Worm (Caenorhabditis elegans): ENCODE data around the gene F21D9.3.
"Not testable (repeated sequence)": the region's sequence is repeated elsewhere in the genome, so short reads cannot be mapped to it uniquely, and the experiment has no call there.

F21D9.3 gene

DNA sequence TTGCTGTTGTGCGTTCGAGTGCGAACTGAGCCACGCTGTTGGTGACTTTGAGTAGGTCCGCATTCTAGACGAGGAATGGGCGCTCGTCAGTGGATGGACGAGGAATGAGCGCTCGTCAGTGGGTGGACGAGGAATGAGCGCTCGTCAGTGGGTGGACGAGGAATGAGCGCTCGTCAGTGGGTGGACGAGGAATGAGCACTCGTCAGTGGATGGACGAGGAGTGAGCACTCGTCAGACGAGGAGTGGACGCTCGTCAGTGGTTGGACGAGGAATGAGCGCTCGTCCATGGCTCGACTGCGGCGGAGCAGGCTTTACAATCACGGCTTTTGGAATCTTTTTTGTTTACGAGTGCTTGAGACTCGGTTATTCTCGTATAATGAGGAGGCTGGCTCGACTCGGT, 20.9 kb upstream of the F21D9.3 start:
- TF ChIP-seq tlp-1 (tag; optimal IDR thresholded peaks at IDR 0.05) (no peak), hpl-2 (GFP tag; optimal IDR thresholded peaks at IDR 0.05) (no peak), sptf-1 (tag; optimal IDR thresholded peaks at IDR 0.05) (no peak), unc-130 (tag; optimal IDR thresholded peaks at IDR 0.05) (no peak), fkh-4 (tag; optimal IDR thresholded peaks at IDR 0.05; ENCODE audit: borderline replicate concordance) (no peak), F16B12.6 (tag; optimal IDR thresholded peaks at IDR 0.05) (no peak), hlh-4 (tag; optimal IDR thresholded peaks at IDR 0.05) (no peak), aly-2 (tag; optimal IDR thresholded peaks at IDR 0.05) (no peak), C16A3.4 (tag; optimal IDR thresholded peaks at IDR 0.05) (no peak), Y116A8C.19 (tag; optimal IDR thresholded peaks at IDR 0.05; ENCODE audit: borderline replicate concordance) (no peak), ztf-11 (tag; optimal IDR thresholded peaks at IDR 0.05) (no peak), sox-4 (tag; optimal IDR thresholded peaks at IDR 0.05) (no peak), isw-1 (GFP tag; IDR thresholded peaks at IDR 0.05) (no peak)

DNA sequence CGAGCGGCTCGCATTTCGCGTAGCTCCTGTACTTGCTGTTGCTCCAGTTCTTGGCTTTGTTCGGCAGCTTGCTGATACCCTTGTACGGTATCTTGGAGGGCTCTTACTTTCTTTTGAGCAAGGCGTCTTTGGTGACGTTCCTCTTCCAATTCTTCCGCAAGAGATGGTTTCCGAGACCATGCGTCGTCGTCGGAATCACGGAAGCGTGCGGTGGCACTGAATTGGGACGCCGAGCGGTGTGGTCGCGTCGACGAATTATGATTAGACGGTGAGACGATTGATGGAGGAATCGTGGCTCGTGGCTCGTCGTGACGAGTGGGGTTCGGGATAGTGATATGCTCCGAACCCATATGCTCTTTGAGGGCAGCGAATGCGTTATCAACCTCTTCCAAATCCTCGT, 18.8 kb upstream of the F21D9.3 start:
- TF ChIP-seq nhr-28 (tag; optimal IDR thresholded peaks at IDR 0.05) (no peak), efl-1 (optimal IDR thresholded peaks at IDR 0.05) (no peak), efl-1 (GFP tag; optimal IDR thresholded peaks at IDR 0.05 in 1 of 2) (no peak), hlh-4 (tag; optimal IDR thresholded peaks at IDR 0.05) (no peak), sup-37 (GFP tag; optimal IDR thresholded peaks at IDR 0.05) (no peak), lin-13 (GFP tag; optimal IDR thresholded peaks at IDR 0.05) (no peak), nhr-90 (tag; optimal IDR thresholded peaks at IDR 0.05; ENCODE audit: poor library complexity) (no peak)

- TF ChIP-seq C34B4.2 (tag; optimal IDR thresholded peaks at IDR 0.05); fkh-8 (tag; optimal IDR thresholded peaks at IDR 0.05); efl-1 (optimal IDR thresholded peaks at IDR 0.05); efl-1 (GFP tag; optimal IDR thresholded peaks at IDR 0.05 in 1 of 2): not testable (repeated sequence)
These were observed 6.6 kb upstream of the F21D9.3 start, which contains the start of gene F21D9.1 for ce11 chrV:19264148-19264547. F21D9.1 (plus strand) TSS chrV:19264448.

DNA sequence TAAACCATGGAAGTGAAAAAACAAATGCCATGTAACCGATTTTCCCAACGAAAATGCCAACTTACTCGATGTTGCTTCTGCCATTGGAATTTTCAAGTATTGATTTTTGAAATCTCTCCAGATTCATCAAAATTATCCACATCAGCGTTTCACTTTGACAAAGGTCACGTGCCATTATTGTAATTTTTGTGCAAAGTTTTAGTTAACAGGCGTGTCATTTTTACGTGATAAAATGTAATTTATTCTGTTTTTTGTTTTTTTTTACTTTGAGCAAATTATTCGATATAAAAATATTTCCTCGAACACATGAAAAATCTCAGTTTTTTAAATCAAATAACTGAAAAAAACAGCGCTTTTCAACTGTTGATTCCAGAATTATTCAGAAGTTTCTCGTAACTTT, 4.8 kb upstream of the F21D9.3 start, which contains the start of gene F21D9.2:
F21D9.2 (minus strand) TSS at position 101 of the 400 bp plus-strand sequence.
- TF ChIP-seq Y116A8C.19 (tag; optimal IDR thresholded peaks at IDR 0.05; ENCODE audit: borderline replicate concordance): no peak
- TF ChIP-seq lin-39 (tag; optimal IDR thresholded peaks at IDR 0.05): no peak
- TF ChIP-seq aha-1 (tag; optimal IDR thresholded peaks at IDR 0.05): no peak
- no peak for TF ChIP-seq skn-1 (tag; optimal IDR thresholded peaks at IDR 0.05)
- no peak for TF ChIP-seq hlh-4 (tag; optimal IDR thresholded peaks at IDR 0.05)
- no peak for TF ChIP-seq C04F5.9 (tag; optimal IDR thresholded peaks at IDR 0.05)
- TF ChIP-seq zip-4 (GFP tag; optimal IDR thresholded peaks at IDR 0.05): no peak
- no peak for TF ChIP-seq elt-2 (tag; optimal IDR thresholded peaks at IDR 0.05)
- no peak for TF ChIP-seq lin-15B (tag; optimal IDR thresholded peaks at IDR 0.05)
- TF ChIP-seq dpl-1 (GFP tag; optimal IDR thresholded peaks at IDR 0.05): no peak
- TF ChIP-seq fkh-10 (GFP tag; optimal IDR thresholded peaks at IDR 0.05): no peak
- TF ChIP-seq nhr-76 (tag; optimal IDR thresholded peaks at IDR 0.05): no peak
- no peak for TF ChIP-seq grh-1 (GFP tag; IDR thresholded peaks at IDR 0.05)
- TF ChIP-seq nhr-28 (tag; optimal IDR thresholded peaks at IDR 0.05): no peak
- no peak for TF ChIP-seq sup-37 (GFP tag; optimal IDR thresholded peaks at IDR 0.05)
- no peak for TF ChIP-seq mab-9 (GFP tag; IDR thresholded peaks at IDR 0.05)

- TF ChIP-seq ztf-11 (tag; optimal IDR thresholded peaks at IDR 0.05): no peak
- no peak for TF ChIP-seq nhr-84 (tag; optimal IDR thresholded peaks at IDR 0.05)
- no peak for TF ChIP-seq snpc-4 (tag; optimal IDR thresholded peaks at IDR 0.05)
- TF ChIP-seq unc-62 (GFP tag; optimal IDR thresholded peaks at IDR 0.05): no peak
These were observed 3.1 kb upstream of the F21D9.3 start for ce11 chrV:19260686-19261085.

Measured in whole organism, L1 larva.